Fruit fly (Drosophila melanogaster) S2 (cell line): ENCODE data around the gene CG3062.

Experiments used
- CG8478 ChIP-seq: fragments of >200 bp; optimal IDR thresholded peaks from 2 replicates; lab custom pipeline; 2018
- CTCF ChIP-seq, 2 experiments: fragments of >200 bp; optimal IDR thresholded peaks; 2 replicates each; lab custom pipeline; 2018

CG3062 gene

dm6 chrX:4644768-4645167, at the start of gene CG3062:
CG3062 (minus strand) TSS chrX:4644868.
- no peak for TF ChIP-seq CTCF (optimal IDR thresholded peaks at IDR 0.05; lab: Kevin White, UChicago)
- TF ChIP-seq CG8478 (lab: Kevin White, UChicago): no peak

dm6 chrX:4694104-4694503, 49.4 kb upstream of the CG3062 start:
- TF ChIP-seq CTCF (optimal IDR thresholded peaks at IDR 0.05; lab: Kevin White, UChicago) (no peak), CG8478 (lab: Kevin White, UChicago) (no peak)

- TF ChIP-seq CG8478 (lab: Kevin White, UChicago) (no peak), CTCF (optimal IDR thresholded peaks at IDR 0.05; lab: Kevin White, UChicago) (no peak)
Observed at dm6 chrX:4692963-4693362, 48.3 kb upstream of the CG3062 start.

dm6 chrX:4691226-4691625, 46.6 kb upstream of the CG3062 start:
- TF ChIP-seq CTCF (optimal IDR thresholded peaks at IDR 0.05; lab: Kevin White, UChicago): no peak
- TF ChIP-seq CG8478 (lab: Kevin White, UChicago): no peak

dm6 chrX:4690767-4691166, 46.1 kb upstream of the CG3062 start:
- no peak for TF ChIP-seq CG8478 (lab: Kevin White, UChicago)
- no peak for TF ChIP-seq CTCF (optimal IDR thresholded peaks at IDR 0.05; lab: Kevin White, UChicago)

- TF ChIP-seq CTCF (optimal IDR thresholded peaks at IDR 0.05; lab: Kevin White, UChicago): no peak
- TF ChIP-seq CG8478 (lab: Kevin White, UChicago): no peak
Observed at dm6 chrX:4687778-4688399, 43.2 kb upstream of the CG3062 start, which contains the start of gene ctp. ctp (plus strand) TSS chrX:4687800.

dm6 chrX:4686723-4687122, 42.1 kb upstream of the CG3062 start, which contains the start of gene Pp2C1:
Pp2C1 (minus strand) TSS chrX:4686903.
- TF ChIP-seq CTCF (optimal IDR thresholded peaks at IDR 0.05; lab: Kevin White, UChicago) (peak in 1 of 2 experiments; percentile 1), CG8478 (lab: Kevin White, UChicago) (no peak)

dm6 chrX:4686150-4686549, 41.5 kb upstream of the CG3062 start:
- TF ChIP-seq CTCF (optimal IDR thresholded peaks at IDR 0.05; lab: Kevin White, UChicago) (no peak), CG8478 (lab: Kevin White, UChicago) (no peak)

- TF ChIP-seq CG8478 (lab: Kevin White, UChicago): no peak
- no peak for TF ChIP-seq CTCF (optimal IDR thresholded peaks at IDR 0.05; lab: Kevin White, UChicago)
Observed at dm6 chrX:4684444-4684924, 39.8 kb upstream of the CG3062 start.

dm6 chrX:4679813-4680381, 35.2 kb upstream of the CG3062 start:
- TF ChIP-seq CG8478 (lab: Kevin White, UChicago) (no peak), CTCF (optimal IDR thresholded peaks at IDR 0.05; lab: Kevin White, UChicago) (no peak)

dm6 chrX:4678913-4679812, 34.5 kb upstream of the CG3062 start, which contains the start of gene fzr:
fzr (minus strand) TSS chrX:4679537.
- TF ChIP-seq CTCF (optimal IDR thresholded peaks at IDR 0.05; lab: Kevin White, UChicago): no peak

dm6 chrX:4678146-4678912, 33.7 kb upstream of the CG3062 start:
- TF ChIP-seq CTCF (optimal IDR thresholded peaks at IDR 0.05; lab: Kevin White, UChicago) (no peak), CG8478 (lab: Kevin White, UChicago) (no peak)

dm6 chrX:4677427-4677826, 32.8 kb upstream of the CG3062 start:
- TF ChIP-seq CG8478 (lab: Kevin White, UChicago) (no peak), CTCF (optimal IDR thresholded peaks at IDR 0.05; lab: Kevin White, UChicago) (no peak)

- no peak for TF ChIP-seq CTCF (optimal IDR thresholded peaks at IDR 0.05; lab: Kevin White, UChicago)
- TF ChIP-seq CG8478 (lab: Kevin White, UChicago): no peak
Observed at dm6 chrX:4675054-4675453, 30.4 kb upstream of the CG3062 start.
